Worm (Caenorhabditis elegans) whole organism, mixed stage, embryonic: ENCODE results near the gene C09B7.2.
A peak's percentile ranks its signal among the peaks of the same experiment; 100 is the strongest.

Experiments
- M03D4.4 ChIP-seq: sonication (generic microtip); optimal IDR thresholded peaks from 2 replicates; lab custom pipeline; 2017; ENCODE audit warnings: mild to moderate bottlenecking, missing genetic modification characterization, missing compliant biosample characterization
- bed-3 ChIP-seq: fragments of 200-800 bp; sonication (Bioruptor generic); optimal IDR thresholded peaks from 3 replicates; lab custom pipeline; 2018; ENCODE audit warnings: mild to moderate bottlenecking, missing genetic modification characterization, moderate library complexity, missing compliant biosample characterization
- blmp-1 ChIP-seq: fragments of 150-350 bp; optimal IDR thresholded peaks from 2 replicates; lab custom pipeline; 2014; ENCODE audit warnings: missing biosample characterization, missing genetic modification characterization
- ceh-39 ChIP-seq: fragments of 150-350 bp; optimal IDR thresholded peaks from 2 replicates; lab custom pipeline; 2014; ENCODE audit warnings: missing biosample characterization, missing genetic modification characterization
- ceh-43 ChIP-seq: fragments of 200-800 bp; sonication (Bioruptor generic); optimal IDR thresholded peaks from 2 replicates; lab custom pipeline; 2018; ENCODE audit warnings: mild to moderate bottlenecking, missing genetic modification characterization, moderate library complexity, missing compliant biosample characterization
- ceh-83 ChIP-seq: fragments of 200-800 bp; sonication (Bioruptor generic); optimal IDR thresholded peaks from 2 replicates; lab custom pipeline; 2018; ENCODE audit warnings: mild to moderate bottlenecking, missing genetic modification characterization, missing compliant biosample characterization
- ces-1 ChIP-seq: fragments of 150-350 bp; optimal IDR thresholded peaks from 2 replicates; lab custom pipeline; 2014; ENCODE audit warnings: missing biosample characterization, missing genetic modification reagents, missing genetic modification characterization
- cnd-1 ChIP-seq: fragments of 200-800 bp; sonication (Bioruptor generic); optimal IDR thresholded peaks from 2 replicates; lab custom pipeline; 2018; ENCODE audit warnings: mild to moderate bottlenecking, missing genetic modification characterization, missing compliant biosample characterization
- drap-1 ChIP-seq: fragments of 200-800 bp; sonication (Bioruptor generic); optimal IDR thresholded peaks from 3 replicates; lab custom pipeline; 2018; ENCODE audit warnings: mild to moderate bottlenecking, missing genetic modification characterization, missing compliant biosample characterization
- elt-1 ChIP-seq: sonication (generic microtip); optimal IDR thresholded peaks from 2 replicates; lab custom pipeline; 2017; ENCODE audit warnings: missing genetic modification characterization, mild to moderate bottlenecking, missing compliant biosample characterization, antibody characterized with exemption, moderate library complexity, borderline replicate concordance; ENCODE audit not compliant: insufficient read depth
- elt-3 ChIP-seq: fragments of 150-350 bp; optimal IDR thresholded peaks from 2 replicates; lab custom pipeline; 2014; ENCODE audit warnings: missing biosample characterization, missing genetic modification characterization
- flh-1 ChIP-seq: fragments of 200-800 bp; sonication (Bioruptor generic); optimal IDR thresholded peaks from 2 replicates; lab custom pipeline; 2018; ENCODE audit warnings: mild to moderate bottlenecking, missing genetic modification characterization, moderate library complexity, missing compliant biosample characterization
- ham-2 ChIP-seq: fragments of 200-800 bp; sonication (Bioruptor generic); optimal IDR thresholded peaks from 2 replicates; lab custom pipeline; 2018; ENCODE audit warnings: mild to moderate bottlenecking, missing genetic modification characterization, missing compliant biosample characterization
- hlh-1 ChIP-seq: fragments of 150-350 bp; optimal IDR thresholded peaks from 2 replicates; lab custom pipeline; 2014; ENCODE audit warnings: missing biosample characterization, missing genetic modification reagents, missing genetic modification characterization
- lin-13 ChIP-seq: fragments of 150-350 bp; optimal IDR thresholded peaks from 2 replicates; lab custom pipeline; 2014; ENCODE audit warnings: missing biosample characterization, missing genetic modification characterization
- lin-32 ChIP-seq: fragments of 200-800 bp; sonication (Bioruptor generic); optimal IDR thresholded peaks from 2 replicates; lab custom pipeline; 2018; ENCODE audit warnings: mild to moderate bottlenecking, missing genetic modification characterization, missing compliant biosample characterization
- lsy-2 ChIP-seq: fragments of 150-350 bp; optimal IDR thresholded peaks from 2 replicates; lab custom pipeline; 2014; ENCODE audit warnings: missing biosample characterization, missing genetic modification characterization
- mab-5 ChIP-seq: fragments of 150-350 bp; optimal IDR thresholded peaks from 2 replicates; lab custom pipeline; 2014; ENCODE audit warnings: missing biosample characterization, missing genetic modification characterization
- mep-1 ChIP-seq: fragments of 150-350 bp; optimal IDR thresholded peaks from 2 replicates; lab custom pipeline; 2017; ENCODE audit warnings: missing biosample characterization, missing genetic modification reagents, missing genetic modification characterization, inconsistent platforms
- mls-2 ChIP-seq: sonication (generic microtip); optimal IDR thresholded peaks from 2 replicates; lab custom pipeline; 2016; ENCODE audit warnings: mild to moderate bottlenecking, missing genetic modification characterization, moderate library complexity, missing compliant biosample characterization
- nhr-12 ChIP-seq: fragments of 150-350 bp; optimal IDR thresholded peaks from 2 replicates; lab custom pipeline; 2014; ENCODE audit warnings: missing biosample characterization, missing genetic modification characterization
- nhr-2 ChIP-seq: fragments of 150-350 bp; optimal IDR thresholded peaks from 2 replicates; lab custom pipeline; 2014; ENCODE audit warnings: missing biosample characterization, missing genetic modification characterization
- nhr-237 ChIP-seq: fragments of 150-350 bp; optimal IDR thresholded peaks from 2 replicates; lab custom pipeline; 2014; ENCODE audit warnings: missing biosample characterization, missing genetic modification characterization
- nhr-28 ChIP-seq: fragments of 150-350 bp; optimal IDR thresholded peaks from 2 replicates; lab custom pipeline; 2014; ENCODE audit warnings: missing biosample characterization, missing genetic modification characterization
- nhr-76 ChIP-seq: sonication (generic microtip); optimal IDR thresholded peaks from 2 replicates; lab custom pipeline; 2017; ENCODE audit warnings: missing biosample characterization, missing genetic modification characterization
- pha-4 ChIP-seq: fragments of 150-350 bp; optimal IDR thresholded peaks from 2 replicates; lab custom pipeline; 2018; ENCODE audit warnings: missing biosample characterization, missing genetic modification reagents, missing genetic modification characterization
- sem-2 ChIP-seq: fragments of 200-800 bp; sonication (Bioruptor generic); optimal IDR thresholded peaks from 2 replicates; lab custom pipeline; 2018; ENCODE audit warnings: mild to moderate bottlenecking, missing genetic modification characterization, missing compliant biosample characterization
- snpc-4 ChIP-seq: fragments of 150-350 bp; optimal IDR thresholded peaks from 2 replicates; lab custom pipeline; 2014; ENCODE audit warnings: missing biosample characterization, missing genetic modification characterization
- sptf-1 ChIP-seq: sonication (generic microtip); optimal IDR thresholded peaks from 2 replicates; lab custom pipeline; 2017; ENCODE audit warnings: mild to moderate bottlenecking, missing genetic modification characterization, moderate library complexity, missing compliant biosample characterization
- tbx-8 ChIP-seq: fragments of 200-800 bp; sonication (Bioruptor generic); optimal IDR thresholded peaks from 2 replicates; lab custom pipeline; 2018; ENCODE audit warnings: mild to moderate bottlenecking, missing genetic modification characterization, moderate library complexity, missing compliant biosample characterization
- unc-120 ChIP-seq: sonication (generic microtip); optimal IDR thresholded peaks from 2 replicates; lab custom pipeline; 2017; ENCODE audit warnings: missing genetic modification characterization, missing compliant biosample characterization; ENCODE audit not compliant: poor library complexity, severe bottlenecking
- unc-39 ChIP-seq: fragments of 150-350 bp; optimal IDR thresholded peaks from 2 replicates; lab custom pipeline; 2014; ENCODE audit warnings: missing biosample characterization, missing genetic modification characterization
- unc-62 ChIP-seq: fragments of 150-350 bp; optimal IDR thresholded peaks from 2 replicates; lab custom pipeline; 2014; ENCODE audit warnings: missing biosample characterization, missing genetic modification reagents, missing genetic modification characterization
- zip-8 ChIP-seq: fragments of 150-350 bp; optimal IDR thresholded peaks from 2 replicates; lab custom pipeline; 2014; ENCODE audit warnings: missing biosample characterization, missing genetic modification characterization
- ztf-11 ChIP-seq: fragments of 150-350 bp; optimal IDR thresholded peaks from 2 replicates; lab custom pipeline; 2014; ENCODE audit warnings: missing biosample characterization, missing genetic modification characterization

Gene C09B7.2

ce11 chrX:2697645-2698044 is 29.7 kb downstream of the C09B7.2 start:
- TF ChIP-seq unc-39 (tag; lab: Kevin White, UChicago): no peak
- TF ChIP-seq zip-8 (tag; lab: Kevin White, UChicago): no peak
- peak; percentile 16 for TF ChIP-seq ceh-83 (GFP tag; lab: Kevin White, UChicago)

ce11 chrX:2698197-2698800 is 30.4 kb downstream of the C09B7.2 start:
- TF ChIP-seq unc-120 (tag; lab: Kevin White, UChicago) (no peak), nhr-76 (tag; lab: Kevin White, UChicago) (no peak), ham-2 (GFP tag; lab: Kevin White, UChicago) (no peak), lin-32 (GFP tag; lab: Kevin White, UChicago) (no peak), zip-8 (tag; lab: Kevin White, UChicago) (no peak), ceh-83 (GFP tag; lab: Kevin White, UChicago) (no peak), unc-39 (tag; lab: Kevin White, UChicago) (no peak), nhr-12 (no peak)

- TF ChIP-seq nhr-237 (tag; lab: Kevin White, UChicago) (no peak), bed-3 (GFP tag; lab: Kevin White, UChicago) (no peak), nhr-76 (tag; lab: Kevin White, UChicago) (no peak), elt-1 (tag; lab: Kevin White, UChicago) (no peak), cnd-1 (tag; lab: Kevin White, UChicago) (no peak), nhr-28 (tag; lab: Kevin White, UChicago) (no peak), unc-39 (tag; lab: Kevin White, UChicago) (no peak), pha-4 (peak; percentile 76), ceh-83 (GFP tag; lab: Kevin White, UChicago) (no peak), mls-2 (tag; lab: Kevin White, UChicago) (peak; percentile 42), elt-3 (tag; lab: Kevin White, UChicago) (no peak), lin-13 (no peak), sptf-1 (tag; lab: Kevin White, UChicago) (peak; percentile 44), unc-120 (tag; lab: Kevin White, UChicago) (no peak), nhr-12 (no peak), snpc-4 (tag; lab: Kevin White, UChicago) (no peak), nhr-2 (tag; lab: Kevin White, UChicago) (peak; percentile 50), tbx-8 (GFP tag; lab: Kevin White, UChicago) (no peak), lin-32 (GFP tag; lab: Kevin White, UChicago) (no peak), ham-2 (GFP tag; lab: Kevin White, UChicago) (no peak), hlh-1 (tag; lab: Kevin White, UChicago) (no peak), zip-8 (tag; lab: Kevin White, UChicago) (no peak), sem-2 (GFP tag; lab: Kevin White, UChicago) (no peak), drap-1 (GFP tag; lab: Kevin White, UChicago) (no peak), M03D4.4 (tag; lab: Kevin White, UChicago) (peak; percentile 10), mep-1 (no peak), flh-1 (GFP tag; lab: Kevin White, UChicago) (no peak), ces-1 (no peak), unc-62 (GFP tag; lab: Kevin White, UChicago) (no peak), mab-5 (tag; lab: Kevin White, UChicago) (no peak), ceh-39 (tag; lab: Kevin White, UChicago) (no peak), ztf-11 (peak; percentile 12), blmp-1 (tag; lab: Kevin White, UChicago) (no peak), lsy-2 (no peak), ceh-43 (no peak)
Observed at ce11 chrX:2700649-2701048, 32.7 kb downstream of the C09B7.2 start.

ce11 chrX:2703887-2704286 is 36.0 kb downstream of the C09B7.2 start:
- TF ChIP-seq zip-8 (tag; lab: Kevin White, UChicago) (peak; percentile 66), drap-1 (GFP tag; lab: Kevin White, UChicago) (no peak), ham-2 (GFP tag; lab: Kevin White, UChicago) (peak; percentile 31), ceh-39 (tag; lab: Kevin White, UChicago) (no peak), elt-1 (tag; lab: Kevin White, UChicago) (peak; percentile 96), nhr-2 (tag; lab: Kevin White, UChicago) (peak; percentile 80)
